Worm (Caenorhabditis elegans) whole organism, mixed stage, embryonic: ENCODE measurements around the gene mig-32.

Source experiments
- M03D4.4 ChIP-seq: sonication (generic microtip); optimal IDR thresholded peaks from 2 replicates; lab custom pipeline; 2017; ENCODE audit warnings: mild to moderate bottlenecking, missing genetic modification characterization, missing compliant biosample characterization
- elt-3 ChIP-seq: fragments of 150-350 bp; optimal IDR thresholded peaks from 2 replicates; lab custom pipeline; 2014; ENCODE audit warnings: missing biosample characterization, missing genetic modification characterization
- lsy-2 ChIP-seq: fragments of 150-350 bp; optimal IDR thresholded peaks from 2 replicates; lab custom pipeline; 2014; ENCODE audit warnings: missing biosample characterization, missing genetic modification characterization
- nhr-2 ChIP-seq: fragments of 150-350 bp; optimal IDR thresholded peaks from 2 replicates; lab custom pipeline; 2014; ENCODE audit warnings: missing biosample characterization, missing genetic modification characterization
- nhr-237 ChIP-seq: fragments of 150-350 bp; optimal IDR thresholded peaks from 2 replicates; lab custom pipeline; 2014; ENCODE audit warnings: missing biosample characterization, missing genetic modification characterization
- snpc-4 ChIP-seq: fragments of 150-350 bp; optimal IDR thresholded peaks from 2 replicates; lab custom pipeline; 2014; ENCODE audit warnings: missing biosample characterization, missing genetic modification characterization
- unc-62 ChIP-seq: fragments of 150-350 bp; optimal IDR thresholded peaks from 2 replicates; lab custom pipeline; 2014; ENCODE audit warnings: missing biosample characterization, missing genetic modification reagents, missing genetic modification characterization

ce11 chrIV:12075497-12075896 lies 16.5 kb downstream of the mig-32 start, which contains the start of gene K08E4.7:
- no peak for TF ChIP-seq elt-3 (tag; lab: Kevin White, UChicago)
- no peak for TF ChIP-seq unc-62
- no peak for TF ChIP-seq nhr-2 (tag; lab: Kevin White, UChicago)
- TF ChIP-seq M03D4.4 (tag; lab: Kevin White, UChicago): no peak
- TF ChIP-seq lsy-2: no peak
- TF ChIP-seq snpc-4: no peak
- TF ChIP-seq nhr-237: no peak
